Fruit fly (Drosophila melanogaster): ENCODE measurements around the gene Gss2.

Gene Gss2

dm6 chrX:17914508-17914907 is 15.0 kb downstream of the Gss2 start (continued):
- TF ChIP-seq Abd-B (GFP tag; optimal IDR thresholded peaks at IDR 0.05) (peak; percentile 13), emc (GFP tag; optimal IDR thresholded peaks at IDR 0.05) (no peak), dysf (GFP tag; IDR thresholded peaks at IDR 0.05) (no peak), nmo (GFP tag; optimal IDR thresholded peaks at IDR 0.05) (peak; percentile 20), Lim3 (GFP tag; IDR thresholded peaks at IDR 0.05) (no peak), Xrp1 (GFP tag; IDR thresholded peaks at IDR 0.05) (peak; percentile 27; the same call in 1 of the 2 replicates), CG17359 (tag; optimal IDR thresholded peaks at IDR 0.05) (peak; percentile 25), sens (GFP tag) (peak; percentile 27), CG15269 (tag; optimal IDR thresholded peaks at IDR 0.05) (peak; percentile 22), Bdp1 (GFP tag; optimal IDR thresholded peaks at IDR 0.05) (no peak), CoRest (tag; optimal IDR thresholded peaks at IDR 0.05) (peak; percentile 7), bsh (GFP tag; optimal IDR thresholded peaks at IDR 0.05) (peak in 1 of 2 experiments; percentile 2), CG30403 (GFP tag; optimal IDR thresholded peaks at IDR 0.05) (no peak), h (optimal IDR thresholded peaks at IDR 0.05) (no peak), Drgx (GFP tag; IDR thresholded peaks at IDR 0.05) (peak; percentile 52; the same call in 1 of the 2 replicates), CG2712 (tag; optimal IDR thresholded peaks at IDR 0.05) (peak; percentile 7), esg (GFP tag; conservative IDR thresholded peaks at IDR 0.05) (0 out of 2 replicates have a peak, but pooled peaks have one; percentile 7), vnd (GFP tag; IDR thresholded peaks at IDR 0.05; ENCODE audit: partially characterized antibody) (no peak), CG2678 (tag; optimal IDR thresholded peaks at IDR 0.05) (peak; percentile 30), CG18262 (tag; optimal IDR thresholded peaks at IDR 0.05) (peak; percentile 20), Hr51 (GFP tag; optimal IDR thresholded peaks at IDR 0.05) (peak in 1 of 2 experiments; percentile 17), Hr3 (GFP tag; optimal IDR thresholded peaks at IDR 0.05) (no peak), gem (tag; optimal IDR thresholded peaks at IDR 0.05) (peak; percentile 36), CG10147 (GFP tag; optimal IDR thresholded peaks at IDR 0.05) (no peak), Oli (tag; optimal IDR thresholded peaks at IDR 0.05) (peak; percentile 10), CG12219 (GFP tag; optimal IDR thresholded peaks at IDR 0.05) (no peak), tx (GFP tag; optimal IDR thresholded peaks at IDR 0.05) (no peak), row (GFP tag; IDR thresholded peaks at IDR 0.05) (0 out of 3 replicates have a peak, but pooled peaks have one; percentile 16), run (tag; optimal IDR thresholded peaks at IDR 0.05) (peak; percentile 6), CG11504 (tag; optimal IDR thresholded peaks at IDR 0.05) (peak; percentile 50), fd96Cb (tag; optimal IDR thresholded peaks at IDR 0.05) (peak; percentile 8), Sox102F (GFP tag; optimal IDR thresholded peaks at IDR 0.05) (peak; percentile 10), CG15073 (GFP tag; optimal IDR thresholded peaks at IDR 0.05) (no peak), sisA (GFP tag; IDR thresholded peaks at IDR 0.05) (no peak), CG11398 (GFP tag; optimal IDR thresholded peaks at IDR 0.05) (no peak), CG6654 (GFP tag; optimal IDR thresholded peaks at IDR 0.05) (no peak), sug (tag; optimal IDR thresholded peaks at IDR 0.05) (no peak)

- no peak for TF ChIP-seq Neu2 (GFP tag; optimal IDR thresholded peaks at IDR 0.05; ENCODE audit: borderline replicate concordance)
- no peak for TF ChIP-seq so (GFP tag; IDR thresholded peaks at IDR 0.05)
- TF ChIP-seq pan (optimal IDR thresholded peaks at IDR 0.05), result no peak
- peak in 1 of 2 experiments; percentile 19 for TF ChIP-seq pan (GFP tag; optimal IDR thresholded peaks at IDR 0.05 in 1 of 2, IDR thresholded peaks at IDR 0.05 in 1 of 2)
- no peak for TF ChIP-seq CG34422 (GFP tag; IDR thresholded peaks at IDR 0.05)
- no peak for TF ChIP-seq klu (GFP tag; IDR thresholded peaks at IDR 0.05)
- no peak for TF ChIP-seq salm (tag; optimal IDR thresholded peaks at IDR 0.05)
- no peak for TF ChIP-seq jing (GFP tag; optimal IDR thresholded peaks at IDR 0.05)
- TF ChIP-seq CG6683 (GFP tag; optimal IDR thresholded peaks at IDR 0.05), result no peak
- 0 out of 3 replicates have a peak, but pooled peaks have one; percentile 15 for TF ChIP-seq CG11695 (GFP tag; IDR thresholded peaks at IDR 0.05)
- TF ChIP-seq CG2202 (tag; optimal IDR thresholded peaks at IDR 0.05), result no peak
- no peak for TF ChIP-seq CG30403 (GFP tag; optimal IDR thresholded peaks at IDR 0.05)
- no peak for TF ChIP-seq CG12155 (GFP tag; optimal IDR thresholded peaks at IDR 0.05)
- no peak for TF ChIP-seq CG4328 (GFP tag; optimal IDR thresholded peaks at IDR 0.05)
- TF ChIP-seq knrl (GFP tag; IDR thresholded peaks at IDR 0.05; ENCODE audit: partially characterized antibody), result no peak
- TF ChIP-seq CG31388 (GFP tag; optimal IDR thresholded peaks at IDR 0.05), result no peak
- TF ChIP-seq gsb (GFP tag; IDR thresholded peaks at IDR 0.05), result no peak
Measured at dm6 chrX:17915929-17916328, 16.4 kb downstream of the Gss2 start.
